Fruit fly (Drosophila melanogaster): ENCODE data around the gene CG1544.

The CG1544 gene

dm6 chr3R:31215830-31216229 lies 19.1 kb downstream of the CG1544 start, which contains the start of gene CG15561 (continued):
- TF ChIP-seq Xbp1 (GFP tag; optimal IDR thresholded peaks at IDR 0.05) (peak; percentile 30), ash1 (GFP tag; optimal IDR thresholded peaks at IDR 0.05) (peak; percentile 16), Neu2 (GFP tag; optimal IDR thresholded peaks at IDR 0.05; ENCODE audit: borderline replicate concordance) (no peak), pho (GFP tag; optimal IDR thresholded peaks at IDR 0.05) (peak; percentile 2), CG2678 (tag; optimal IDR thresholded peaks at IDR 0.05) (no peak), wek (GFP tag; optimal IDR thresholded peaks at IDR 0.05) (peak; percentile 53), CG13624 (GFP tag; optimal IDR thresholded peaks at IDR 0.05) (peak; percentile 70), lov (optimal IDR thresholded peaks at IDR 0.05) (no peak), lov (GFP tag; IDR thresholded peaks at IDR 0.05) (no peak), org-1 (GFP tag; optimal IDR thresholded peaks at IDR 0.05) (peak; percentile 7), CG2712 (tag; optimal IDR thresholded peaks at IDR 0.05) (peak; percentile 58), corto (GFP tag; optimal IDR thresholded peaks at IDR 0.05) (no peak), Hr78 (GFP tag; optimal IDR thresholded peaks at IDR 0.05) (no peak), H15 (GFP tag; IDR thresholded peaks at IDR 0.05) (no peak), CrebB (tag; optimal IDR thresholded peaks at IDR 0.05) (peak; percentile 64), MTF-1 (GFP tag; optimal IDR thresholded peaks at IDR 0.05; ENCODE audit: borderline replicate concordance) (peak; percentile 69), mirr (GFP tag; optimal IDR thresholded peaks at IDR 0.05) (peak; percentile 64), CG12391 (tag; optimal IDR thresholded peaks at IDR 0.05) (peak; percentile 33), gfzf (GFP tag; optimal IDR thresholded peaks at IDR 0.05) (peak; percentile 42), eve (GFP tag; optimal IDR thresholded peaks at IDR 0.05) (no peak), kah (GFP tag; optimal IDR thresholded peaks at IDR 0.05) (peak; percentile 14), bigmax (GFP tag; optimal IDR thresholded peaks at IDR 0.05) (peak; percentile 67), CoRest (tag; optimal IDR thresholded peaks at IDR 0.05) (peak; percentile 28), dmrt99B (tag; optimal IDR thresholded peaks at IDR 0.05) (no peak), btn (GFP tag; optimal IDR thresholded peaks at IDR 0.05) (peak; percentile 50), HHEX (GFP tag; optimal IDR thresholded peaks at IDR 0.05) (peak; percentile 23), dmrt11E (tag; optimal IDR thresholded peaks at IDR 0.05) (peak; percentile 19), CG13775 (GFP tag; optimal IDR thresholded peaks at IDR 0.05) (peak; percentile 6), CG14965 (GFP tag; optimal IDR thresholded peaks at IDR 0.05; ENCODE audit: borderline replicate concordance) (no peak), schlank (tag; optimal IDR thresholded peaks at IDR 0.05) (no peak), unpg (GFP tag; optimal IDR thresholded peaks at IDR 0.05) (no peak), az2 (GFP tag; optimal IDR thresholded peaks at IDR 0.05) (peak; percentile 30), eyg (GFP tag; optimal IDR thresholded peaks at IDR 0.05) (no peak), Ets65A (GFP tag) (peak; percentile 91), Ets97D (GFP tag; optimal IDR thresholded peaks at IDR 0.05) (peak; percentile 78), B-H2 (GFP tag; optimal IDR thresholded peaks at IDR 0.05) (peak; percentile 89), CG30403 (GFP tag; optimal IDR thresholded peaks at IDR 0.05) (peak; percentile 44), nerfin-1 (tag; optimal IDR thresholded peaks at IDR 0.05) (peak; percentile 51), D19A (tag; optimal IDR thresholded peaks at IDR 0.05) (no peak), ap (GFP tag; IDR thresholded peaks at IDR 0.05) (no peak), Dp (GFP tag; optimal IDR thresholded peaks at IDR 0.05) (peak; percentile 98), CG6175 (GFP tag; IDR thresholded peaks at IDR 0.05) (no peak), CG3407 (GFP tag; optimal IDR thresholded peaks at IDR 0.05) (peak; percentile 49), CG12236 (GFP tag; optimal IDR thresholded peaks at IDR 0.05) (peak; percentile 20), CG13424 (tag; optimal IDR thresholded peaks at IDR 0.05) (peak; percentile 57), CG10147 (GFP tag; optimal IDR thresholded peaks at IDR 0.05) (peak; percentile 9), Sin3A (optimal IDR thresholded peaks at IDR 0.05) (peak; percentile 31), Ssrp (tag; optimal IDR thresholded peaks at IDR 0.05) (peak; percentile 2), CG5245 (GFP tag; optimal IDR thresholded peaks at IDR 0.05) (peak; percentile 3), CG13894 (tag; optimal IDR thresholded peaks at IDR 0.05) (peak; percentile 80), nmo (GFP tag; optimal IDR thresholded peaks at IDR 0.05) (peak; percentile 49)
